Fruit fly (Drosophila melanogaster) whole organism: ENCODE measurements around the gene trbd.

Experiments
- EcR ChIP-seq, 2 experiments: fragments of >200 bp; optimal IDR thresholded peaks; 2 replicates each; lab custom pipeline; 2017; ENCODE audit warnings: missing biosample characterization in 2 of 2, missing genetic modification characterization in 2 of 2, missing genetic modification reagents in 2 of 2
- psq ChIP-seq: fragments of >200 bp; optimal IDR thresholded peaks from 2 replicates; lab custom pipeline; 2017
- usp ChIP-seq: fragments of >200 bp; optimal IDR thresholded peaks from 2 replicates; lab custom pipeline; 2017; ENCODE audit warnings: missing biosample characterization, missing genetic modification characterization, mixed read lengths

DNA sequence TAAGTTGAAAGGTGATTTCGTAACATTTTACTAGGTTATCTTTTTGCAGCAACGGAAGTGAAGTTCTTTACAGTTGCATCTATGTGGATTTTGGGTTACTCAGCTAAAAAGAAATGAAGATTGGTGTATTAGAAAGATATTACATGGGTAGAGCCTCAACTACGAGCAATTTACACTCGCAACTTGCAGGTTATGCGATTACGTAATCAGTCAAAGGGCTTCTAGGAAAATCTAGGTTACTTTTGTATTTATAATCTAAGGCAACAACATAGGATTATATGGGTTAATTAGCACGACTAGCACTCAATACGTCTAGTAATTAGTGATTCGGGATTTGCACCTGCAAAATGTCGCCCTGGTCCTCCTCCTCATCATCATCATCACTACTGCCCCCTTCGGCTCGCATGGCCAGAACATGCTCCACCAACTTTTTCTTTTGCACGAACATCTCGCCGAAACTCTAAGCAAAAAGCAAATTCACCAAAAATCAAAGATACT is 36.6 kb downstream of the trbd start, which contains the start of gene Dhc1:
- TF ChIP-seq usp (GFP tag; lab: Kevin White, UChicago) (no peak), psq (lab: Kevin White, UChicago) (no peak), EcR (GFP tag; optimal IDR thresholded peaks at IDR 0.05; lab: Kevin White, UChicago) (no peak)
